Fruit fly (Drosophila melanogaster): ENCODE data around the gene CG10853.

The CG10853 gene

dm6 chr3L:3977622-3978355 lies 30.1 kb downstream of the CG10853 start (continued):
- peak; percentile 40 for TF ChIP-seq ac (GFP tag; optimal IDR thresholded peaks at IDR 0.05)
- TF ChIP-seq CG13287 (GFP tag; IDR thresholded peaks at IDR 0.05; ENCODE audit: partially characterized antibody), result no peak
- TF ChIP-seq fd102C (GFP tag; optimal IDR thresholded peaks at IDR 0.05), result peak; percentile 39
- no peak for TF ChIP-seq Ada2b (GFP tag; IDR thresholded peaks at IDR 0.05)
- no peak for TF ChIP-seq CG2889 (GFP tag; IDR thresholded peaks at IDR 0.05)
- no peak for TF ChIP-seq crp (GFP tag; optimal IDR thresholded peaks at IDR 0.05)
- TF ChIP-seq Oli (tag; optimal IDR thresholded peaks at IDR 0.05), result peak; percentile 20
- no peak for TF ChIP-seq CG11560 (tag; IDR thresholded peaks at IDR 0.05)
- no peak for TF ChIP-seq Myb (GFP tag; optimal IDR thresholded peaks at IDR 0.05)
- no peak for TF ChIP-seq Hr3 (GFP tag; optimal IDR thresholded peaks at IDR 0.05)
- no peak for TF ChIP-seq Eip74EF (GFP tag; optimal IDR thresholded peaks at IDR 0.05)
- no peak for TF ChIP-seq CG8089 (GFP tag; optimal IDR thresholded peaks at IDR 0.05)
- TF ChIP-seq stc (GFP tag; IDR thresholded peaks at IDR 0.05), result no peak
- TF ChIP-seq Bgb (GFP tag; IDR thresholded peaks at IDR 0.05; ENCODE audit: partially characterized antibody), result no peak
- TF ChIP-seq Max (GFP tag; optimal IDR thresholded peaks at IDR 0.05), result no peak
- no peak for TF ChIP-seq CG1024 (GFP tag; IDR thresholded peaks at IDR 0.05)
- no peak for TF ChIP-seq TFAM (GFP tag; optimal IDR thresholded peaks at IDR 0.05)
- no peak for TF ChIP-seq Scr (GFP tag; IDR thresholded peaks at IDR 0.05; ENCODE audit: partially characterized antibody)
- no peak for TF ChIP-seq CG17385 (GFP tag; optimal IDR thresholded peaks at IDR 0.05)
- no peak for TF ChIP-seq CG6765 (GFP tag; optimal IDR thresholded peaks at IDR 0.05)
- no peak for TF ChIP-seq ind (GFP tag; optimal IDR thresholded peaks at IDR 0.05)
- TF ChIP-seq CG1647 (GFP tag; optimal IDR thresholded peaks at IDR 0.05), result no peak
- no peak for TF ChIP-seq Camta (GFP tag; optimal IDR thresholded peaks at IDR 0.05)
- TF ChIP-seq CG5180 (GFP tag; optimal IDR thresholded peaks at IDR 0.05), result no peak
- no peak for TF ChIP-seq gce (GFP tag; IDR thresholded peaks at IDR 0.05)
- no peak for TF ChIP-seq YL-1 (GFP tag; optimal IDR thresholded peaks at IDR 0.05)
- no peak for TF ChIP-seq CG7357 (GFP tag; IDR thresholded peaks at IDR 0.05)
- peak; percentile 67 for TF ChIP-seq CG4404 (GFP tag; IDR thresholded peaks at IDR 0.05)
- TF ChIP-seq CG17359 (tag; optimal IDR thresholded peaks at IDR 0.05), result no peak
- no peak for TF ChIP-seq CG12659 (GFP tag; optimal IDR thresholded peaks at IDR 0.05)
- TF ChIP-seq wdn (GFP tag; IDR thresholded peaks at IDR 0.05), result no peak
- TF ChIP-seq Hmx (GFP tag; optimal IDR thresholded peaks at IDR 0.05), result no peak
- TF ChIP-seq CG4282 (GFP tag; optimal IDR thresholded peaks at IDR 0.05), result no peak
- no peak for TF ChIP-seq CG8478 (optimal IDR thresholded peaks at IDR 0.05)
- no peak for TF ChIP-seq lbe (GFP tag; optimal IDR thresholded peaks at IDR 0.05)
- no peak for TF ChIP-seq pan (optimal IDR thresholded peaks at IDR 0.05)
- TF ChIP-seq pan (GFP tag; optimal IDR thresholded peaks at IDR 0.05 in 1 of 2, IDR thresholded peaks at IDR 0.05 in 1 of 2), result no peak
- no peak for TF ChIP-seq CG12744 (GFP tag; optimal IDR thresholded peaks at IDR 0.05)
- no peak for TF ChIP-seq hbn (GFP tag; IDR thresholded peaks at IDR 0.05; ENCODE audit: partially characterized antibody)
- no peak for TF ChIP-seq CG2199 (GFP tag; IDR thresholded peaks at IDR 0.05)
- TF ChIP-seq her (GFP tag; optimal IDR thresholded peaks at IDR 0.05), result no peak
- TF ChIP-seq Xbp1 (GFP tag; optimal IDR thresholded peaks at IDR 0.05), result no peak
- TF ChIP-seq tna (GFP tag; IDR thresholded peaks at IDR 0.05; ENCODE audit: partially characterized antibody), result no peak
- no peak for TF ChIP-seq CG17612 (GFP tag; IDR thresholded peaks at IDR 0.05)
- TF ChIP-seq maf-S (GFP tag; optimal IDR thresholded peaks at IDR 0.05), result no peak
- no peak for TF ChIP-seq Gsc (GFP tag; IDR thresholded peaks at IDR 0.05)
- no peak for TF ChIP-seq HLH3B (GFP tag; IDR thresholded peaks at IDR 0.05)
- TF ChIP-seq disco-r (GFP tag; optimal IDR thresholded peaks at IDR 0.05), result no peak
- TF ChIP-seq Optix (GFP tag; IDR thresholded peaks at IDR 0.05), result no peak
- TF ChIP-seq tgo (GFP tag; IDR thresholded peaks at IDR 0.05), result no peak
- TF ChIP-seq exex (tag; optimal IDR thresholded peaks at IDR 0.05), result no peak
